Worm (Caenorhabditis elegans): Measurements from ENCODE around the gene ZK154.5.

DNA sequence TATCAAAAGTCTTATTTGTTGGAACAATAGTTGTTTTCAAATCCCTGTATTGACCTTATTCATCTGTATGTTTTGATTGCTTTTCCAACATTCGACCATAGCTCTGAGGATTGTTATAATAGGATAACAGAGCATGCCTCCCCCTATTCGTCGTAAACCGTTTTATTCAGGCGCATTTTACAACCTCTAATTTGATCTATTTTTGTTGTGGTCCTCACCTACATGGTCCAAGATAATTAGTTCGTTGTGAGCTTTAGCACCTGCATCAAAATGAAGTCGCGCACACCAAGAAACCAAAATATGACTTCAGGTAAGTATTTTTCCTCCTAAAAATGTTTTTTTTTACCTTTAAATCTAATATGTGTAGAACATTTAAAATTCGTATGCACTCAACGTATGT lies 35.0 kb downstream of the ZK154.5 start, which contains the start of gene deg-1:
- TF ChIP-seq ceh-62 (tag; optimal IDR thresholded peaks at IDR 0.05): no peak
- no peak for TF ChIP-seq Y75B8A.6 (GFP tag; IDR thresholded peaks at IDR 0.05)
- TF ChIP-seq pha-4 (GFP tag; IDR thresholded peaks at IDR 0.05): no peak
- no peak for TF ChIP-seq pha-4 (tag; optimal IDR thresholded peaks at IDR 0.05)
- no peak for TF ChIP-seq ama-1 (optimal IDR thresholded peaks at IDR 0.05)
- no peak for TF ChIP-seq tra-1 (GFP tag; IDR thresholded peaks at IDR 0.05)
- TF ChIP-seq sdz-12 (GFP tag; optimal IDR thresholded peaks at IDR 0.05): no peak
- TF ChIP-seq nhr-6 (tag; optimal IDR thresholded peaks at IDR 0.05): no peak
- TF ChIP-seq ceh-28 (tag; optimal IDR thresholded peaks at IDR 0.05): no peak
- no peak for TF ChIP-seq spr-3 (GFP tag; optimal IDR thresholded peaks at IDR 0.05)
- no peak for TF ChIP-seq mdl-1 (tag; optimal IDR thresholded peaks at IDR 0.05)
- TF ChIP-seq lir-3 (tag; optimal IDR thresholded peaks at IDR 0.05): no peak
- peak in 1 of 2 experiments; percentile 24 for TF ChIP-seq unc-62 (GFP tag; optimal IDR thresholded peaks at IDR 0.05 in 1 of 2)
- TF ChIP-seq unc-62 (tag; optimal IDR thresholded peaks at IDR 0.05): no peak
- no peak for TF ChIP-seq nhr-76 (tag; optimal IDR thresholded peaks at IDR 0.05)

All from whole organism, L4 larva.